Worm (Caenorhabditis elegans) whole organism, L4 larva: ENCODE measurements around the gene nspg-7.2.

ENCODE experiments used
- mdl-1 ChIP-seq, 2 experiments: fragments of 150-350 bp in 1 of 2; sonication (generic microtip) in 1 of 2; optimal IDR thresholded peaks; 2 replicates each; lab custom pipeline; 2014 to 2017; ENCODE audit warnings: missing biosample characterization in 2 of 2, missing genetic modification characterization in 2 of 2
- zag-1 ChIP-seq: fragments of 150-350 bp; optimal IDR thresholded peaks from 2 replicates; lab custom pipeline; 2014; ENCODE audit warnings: missing biosample characterization, missing genetic modification characterization

ce11 chrIII:3224102-3224501, 34.1 kb downstream of the nspg-7.2 start:
- no peak for TF ChIP-seq zag-1 (tag; lab: Kevin White, UChicago)
- TF ChIP-seq mdl-1 (tag; optimal IDR thresholded peaks at IDR 0.05; lab: Kevin White, UChicago) = no peak
